Fruit fly (Drosophila melanogaster): ENCODE data around the gene CG45071.
A peak's percentile ranks its signal among the peaks of the same experiment; 100 is the strongest.

The CG45071 gene

dm6 chr3L:15093929-15094588, 11.6 kb upstream of the CG45071 start (continued):
- TF ChIP-seq CG7368 (GFP tag; optimal IDR thresholded peaks at IDR 0.05): no peak
- TF ChIP-seq CG4318 (GFP tag; optimal IDR thresholded peaks at IDR 0.05): no peak
- no peak for TF ChIP-seq CG11902 (GFP tag; optimal IDR thresholded peaks at IDR 0.05)
- no peak for TF ChIP-seq Gug (GFP tag; IDR thresholded peaks at IDR 0.05)
- TF ChIP-seq Blimp-1 (GFP tag; optimal IDR thresholded peaks at IDR 0.05): no peak
- TF ChIP-seq Eip75B (GFP tag; optimal IDR thresholded peaks at IDR 0.05): peak; percentile 15
- no peak for TF ChIP-seq CG9139 (GFP tag; optimal IDR thresholded peaks at IDR 0.05)
- TF ChIP-seq fd59A (GFP tag; optimal IDR thresholded peaks at IDR 0.05): no peak

dm6 chr3L:15094589-15095288, 10.9 kb upstream of the CG45071 start, which contains the start of the genes sstn, Plp and GlyRS:
Gene sstn, minus strand, starts transcription at chr3L:15094719.
Gene Plp, minus strand, starts transcription at chr3L:15094724.
Gene GlyRS, plus strand, starts transcription at chr3L:15095142.
- TF ChIP-seq dac (GFP tag; optimal IDR thresholded peaks at IDR 0.05): no peak
- no peak for TF ChIP-seq Sox14 (GFP tag; optimal IDR thresholded peaks at IDR 0.05)
- peak; percentile 19 for TF ChIP-seq Eip93F (GFP tag; optimal IDR thresholded peaks at IDR 0.05)
- TF ChIP-seq CG9139 (GFP tag; optimal IDR thresholded peaks at IDR 0.05): no peak
- TF ChIP-seq CG31627 (GFP tag; optimal IDR thresholded peaks at IDR 0.05): no peak
- peak; percentile 60 for TF ChIP-seq svp (GFP tag)
- peak; percentile 28 for TF ChIP-seq CG8632 (GFP tag; optimal IDR thresholded peaks at IDR 0.05)
- TF ChIP-seq CG3919 (GFP tag; optimal IDR thresholded peaks at IDR 0.05): peak; percentile 18
- TF ChIP-seq CG8319 (GFP tag; optimal IDR thresholded peaks at IDR 0.05): no peak
- TF ChIP-seq Smox (GFP tag; optimal IDR thresholded peaks at IDR 0.05): no peak
- TF ChIP-seq acj6 (GFP tag; optimal IDR thresholded peaks at IDR 0.05): peak; percentile 36
- peak; percentile 33 for TF ChIP-seq achi (GFP tag; optimal IDR thresholded peaks at IDR 0.05)
- no peak for TF ChIP-seq fkh (GFP tag; optimal IDR thresholded peaks at IDR 0.05)
- no peak for TF ChIP-seq cyc (GFP tag; optimal IDR thresholded peaks at IDR 0.05)
- TF ChIP-seq CG32006 (GFP tag; optimal IDR thresholded peaks at IDR 0.05): peak; percentile 45
- TF ChIP-seq Hr4 (GFP tag; optimal IDR thresholded peaks at IDR 0.05): no peak
- TF ChIP-seq CG10631 (GFP tag; optimal IDR thresholded peaks at IDR 0.05): peak; percentile 55
- no peak for TF ChIP-seq CG8119 (GFP tag; IDR thresholded peaks at IDR 0.05)
- TF ChIP-seq Lpt (GFP tag; optimal IDR thresholded peaks at IDR 0.05): no peak
- peak; percentile 17 for TF ChIP-seq CG6792 (GFP tag; optimal IDR thresholded peaks at IDR 0.05)
- peak; percentile 18 for TF ChIP-seq Met (GFP tag; optimal IDR thresholded peaks at IDR 0.05)
- peak; percentile 41 for TF ChIP-seq dsx (GFP tag; optimal IDR thresholded peaks at IDR 0.05; ENCODE audit: poor library complexity, severe bottlenecking)
- peak; percentile 33 for TF ChIP-seq CG3032 (tag; optimal IDR thresholded peaks at IDR 0.05)
- no peak for TF ChIP-seq CG1621 (tag; optimal IDR thresholded peaks at IDR 0.05)
- TF ChIP-seq eg (GFP tag; IDR thresholded peaks at IDR 0.05): no peak
- peak; percentile 20 for TF ChIP-seq esn (GFP tag; optimal IDR thresholded peaks at IDR 0.05)
- no peak for TF ChIP-seq CG11294 (GFP tag; IDR thresholded peaks at IDR 0.05)
- TF ChIP-seq Sox102F (GFP tag; optimal IDR thresholded peaks at IDR 0.05): no peak
- TF ChIP-seq net (GFP tag; optimal IDR thresholded peaks at IDR 0.05): peak; percentile 11
- TF ChIP-seq OdsH (GFP tag; optimal IDR thresholded peaks at IDR 0.05): peak; percentile 41
- TF ChIP-seq Eip78C (GFP tag): peak; percentile 57
- no peak for TF ChIP-seq fd85E (GFP tag; optimal IDR thresholded peaks at IDR 0.05)
- TF ChIP-seq topi (GFP tag; optimal IDR thresholded peaks at IDR 0.05): no peak
- no peak for TF ChIP-seq Sox15 (GFP tag; optimal IDR thresholded peaks at IDR 0.05)
- TF ChIP-seq pdm3 (GFP tag; optimal IDR thresholded peaks at IDR 0.05): peak; percentile 29
- TF ChIP-seq CG16779 (tag; optimal IDR thresholded peaks at IDR 0.05): peak; percentile 0
- peak; percentile 26 for TF ChIP-seq CG34406 (GFP tag; optimal IDR thresholded peaks at IDR 0.05)
- TF ChIP-seq vri (GFP tag; optimal IDR thresholded peaks at IDR 0.05): peak; percentile 24
- peak in 1 of 2 experiments; percentile 19 for TF ChIP-seq salr (GFP tag; optimal IDR thresholded peaks at IDR 0.05)
- TF ChIP-seq Eip75B (GFP tag; optimal IDR thresholded peaks at IDR 0.05): peak; percentile 12
- TF ChIP-seq Blimp-1 (GFP tag; optimal IDR thresholded peaks at IDR 0.05): peak; percentile 33
- TF ChIP-seq CG11762 (GFP tag; optimal IDR thresholded peaks at IDR 0.05; ENCODE audit: insufficient read depth): no peak
- no peak for TF ChIP-seq CG6276 (GFP tag; optimal IDR thresholded peaks at IDR 0.05)
- no peak for TF ChIP-seq Hr39 (GFP tag; optimal IDR thresholded peaks at IDR 0.05)

Measured in whole organism, prepupa.